Worm (Caenorhabditis elegans): ENCODE data around the gene Y111B2A.12.

DNA sequence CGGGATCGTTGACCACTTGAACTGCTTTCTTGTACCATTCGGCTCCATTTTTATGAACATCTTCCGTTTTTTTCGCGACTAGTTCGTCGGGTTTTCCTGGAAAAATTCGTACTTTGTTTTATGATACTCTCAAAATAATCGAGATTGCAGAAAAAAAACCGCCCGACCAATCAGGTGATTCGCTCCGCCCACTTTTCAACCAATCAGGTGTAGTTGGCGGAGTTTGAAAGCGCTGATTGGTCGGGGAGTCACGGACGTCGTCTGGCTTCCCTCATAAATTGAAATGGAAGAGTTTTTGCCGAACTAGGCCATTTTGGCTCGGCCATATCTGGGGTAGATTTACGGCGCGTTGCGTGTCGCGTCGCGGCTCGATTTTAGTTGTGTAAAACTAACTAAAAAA is 43.5 kb downstream of the Y111B2A.12 start:
- TF ChIP-seq lin-11 (tag; optimal IDR thresholded peaks at IDR 0.05) (no peak), peb-1 (tag; optimal IDR thresholded peaks at IDR 0.05) (no peak), gmeb-1 (tag; optimal IDR thresholded peaks at IDR 0.05) (no peak), ZK546.5 (tag; optimal IDR thresholded peaks at IDR 0.05) (no peak)

All from whole organism, L2 larva.